Worm (Caenorhabditis elegans) whole organism, midembryonic: ENCODE measurements around the gene nas-16.

ENCODE experiments used
- flt-1 ChIP-seq: fragments of 200-800 bp; sonication (Bioruptor generic); IDR thresholded peaks from 2 replicates; pipeline ENCODE4 v1.3.6; 2022; ENCODE audit warnings: missing genetic modification characterization, missing compliant biosample characterization
- klf-2 ChIP-seq: fragments of 200-800 bp; sonication (Bioruptor generic); conservative IDR thresholded peaks from 2 replicates; pipeline ENCODE4 v1.3.6; 2022; ENCODE audit warnings: missing genetic modification reagents, missing genetic modification characterization, missing compliant biosample characterization
- med-1 ChIP-seq: sonication (generic microtip); optimal IDR thresholded peaks from 2 replicates; lab custom pipeline; 2017; ENCODE audit warnings: missing genetic modification characterization, mild to moderate bottlenecking, missing compliant biosample characterization, antibody characterized with exemption, missing genetic modification reagents; ENCODE audit not compliant: insufficient read depth

- no peak for TF ChIP-seq flt-1 (GFP tag; lab: Robert Waterston, UW)
- no peak for TF ChIP-seq klf-2 (GFP tag; lab: Robert Waterston, UW)
- no peak for TF ChIP-seq med-1 (GFP tag; lab: Kevin White, UChicago)
Observed at ce11 chrV:11346912-11347311, 45.2 kb upstream of the nas-16 start, which contains the start of gene grl-7.
